Fruit fly (Drosophila melanogaster): ENCODE data around the gene c12.1.

Gene c12.1

DNA sequence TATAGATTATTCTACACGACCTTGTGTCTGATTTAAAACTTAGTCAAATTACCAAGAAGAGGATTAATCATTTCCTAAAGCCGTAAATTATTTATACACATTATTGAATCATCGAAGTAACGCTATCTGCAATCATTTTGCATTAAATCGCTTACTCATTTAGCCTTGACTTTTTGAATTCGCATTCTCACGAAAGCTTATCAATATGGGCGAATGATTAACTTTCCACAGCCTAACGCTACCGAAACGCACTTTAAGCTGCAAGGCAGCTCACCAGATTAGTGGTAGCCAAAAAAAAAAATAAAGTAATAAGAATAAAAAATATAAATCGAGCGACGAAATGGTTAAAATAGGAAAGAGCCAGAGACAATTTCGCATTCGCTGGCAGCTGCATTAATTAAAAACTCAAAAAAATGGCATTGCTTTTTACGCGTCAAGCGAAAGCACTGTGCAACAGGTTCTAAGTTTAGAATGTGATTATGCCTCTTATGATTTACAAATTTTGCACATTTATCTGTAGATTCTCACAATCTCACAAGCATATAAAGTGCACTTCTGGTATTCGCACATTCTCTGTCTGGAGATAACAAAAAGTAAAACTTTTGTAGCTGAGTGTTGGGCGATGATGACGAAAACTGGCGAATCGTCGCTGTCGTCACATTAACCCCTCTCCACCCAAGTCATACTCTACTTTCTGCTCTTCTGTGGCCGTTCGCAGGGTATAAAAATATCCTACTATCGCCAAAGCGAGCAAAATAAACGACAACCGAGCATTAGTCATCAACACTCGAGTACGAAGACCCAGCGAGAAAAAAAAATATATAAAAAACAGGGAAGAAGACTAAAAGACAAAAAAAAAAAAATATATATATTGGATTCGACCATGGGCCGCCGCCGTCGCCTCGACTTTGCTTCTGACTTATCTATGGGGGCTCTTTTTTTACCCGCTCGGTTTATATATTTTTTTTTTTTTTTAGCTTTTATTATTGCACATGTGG, 24.8 kb upstream of the c12.1 start:
- peak; percentile 60 for TF ChIP-seq tj (GFP tag; optimal IDR thresholded peaks at IDR 0.05)
- no peak for TF ChIP-seq CG1620 (GFP tag; optimal IDR thresholded peaks at IDR 0.05)
- TF ChIP-seq CG14711 (tag; optimal IDR thresholded peaks at IDR 0.05): peak; percentile 84
- peak; percentile 43 for TF ChIP-seq Crg-1 (GFP tag; optimal IDR thresholded peaks at IDR 0.05)
- no peak for TF ChIP-seq ovo (GFP tag; optimal IDR thresholded peaks at IDR 0.05)
- peak; percentile 91 for TF ChIP-seq kay (GFP tag; ENCODE audit: borderline replicate concordance)
- peak; percentile 79 for TF ChIP-seq CG33017 (tag; optimal IDR thresholded peaks at IDR 0.05)
- no peak for TF ChIP-seq toe (GFP tag; optimal IDR thresholded peaks at IDR 0.05)
- peak; percentile 62 for TF ChIP-seq CG12768 (GFP tag; optimal IDR thresholded peaks at IDR 0.05)
- peak; percentile 53 for TF ChIP-seq CG11617 (GFP tag; optimal IDR thresholded peaks at IDR 0.05)
- TF ChIP-seq cic (GFP tag; optimal IDR thresholded peaks at IDR 0.05): no peak
- TF ChIP-seq CG7045 (GFP tag; optimal IDR thresholded peaks at IDR 0.05): peak; percentile 76
- TF ChIP-seq CG7101 (tag; optimal IDR thresholded peaks at IDR 0.05): peak; percentile 91
- TF ChIP-seq CG5204 (GFP tag; optimal IDR thresholded peaks at IDR 0.05): peak; percentile 18
- TF ChIP-seq cnc (optimal IDR thresholded peaks at IDR 0.05): no peak
- TF ChIP-seq bab1 (GFP tag; optimal IDR thresholded peaks at IDR 0.05): peak; percentile 86
- peak; percentile 24 for TF ChIP-seq Mnt (GFP tag; optimal IDR thresholded peaks at IDR 0.05)
- TF ChIP-seq Hr96 (GFP tag; optimal IDR thresholded peaks at IDR 0.05): peak; percentile 71
- TF ChIP-seq pad (GFP tag; optimal IDR thresholded peaks at IDR 0.05): peak; percentile 52
- peak; percentile 47 for TF ChIP-seq Clk (GFP tag; optimal IDR thresholded peaks at IDR 0.05)

DNA sequence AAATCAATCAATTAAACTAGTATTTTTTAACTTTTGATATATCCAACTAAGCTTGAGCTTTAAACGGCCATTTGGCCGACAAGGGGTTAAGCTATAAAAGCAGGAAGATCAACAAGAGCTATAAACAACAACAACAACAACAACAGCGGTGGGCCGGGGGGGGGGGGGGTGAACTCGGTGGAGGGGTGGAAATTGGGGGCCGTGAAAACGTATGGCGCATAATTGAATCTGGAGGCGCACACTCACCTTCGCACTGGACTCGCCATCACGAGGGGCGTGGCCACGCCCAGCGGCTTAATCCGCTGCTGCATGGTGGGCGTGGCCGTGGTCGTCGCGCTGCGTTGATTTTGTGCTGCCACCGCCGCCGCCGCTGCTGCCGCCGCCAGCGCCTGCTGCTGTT, 13.2 kb upstream of the c12.1 start:
- TF ChIP-seq ovo (GFP tag; optimal IDR thresholded peaks at IDR 0.05) (no peak), CG11617 (GFP tag; optimal IDR thresholded peaks at IDR 0.05) (no peak), cnc (optimal IDR thresholded peaks at IDR 0.05) (no peak), Hr96 (GFP tag; optimal IDR thresholded peaks at IDR 0.05) (no peak), CG12768 (GFP tag; optimal IDR thresholded peaks at IDR 0.05) (no peak), Clk (GFP tag; optimal IDR thresholded peaks at IDR 0.05) (no peak), kay (GFP tag; ENCODE audit: borderline replicate concordance) (no peak), CG7045 (GFP tag; optimal IDR thresholded peaks at IDR 0.05) (no peak)

- no peak for TF ChIP-seq ovo (GFP tag; optimal IDR thresholded peaks at IDR 0.05)
- no peak for TF ChIP-seq bab1 (GFP tag; optimal IDR thresholded peaks at IDR 0.05)
- TF ChIP-seq cic (GFP tag; optimal IDR thresholded peaks at IDR 0.05): no peak
- TF ChIP-seq Clk (GFP tag; optimal IDR thresholded peaks at IDR 0.05): no peak
- TF ChIP-seq CG1620 (GFP tag; optimal IDR thresholded peaks at IDR 0.05): no peak
- no peak for TF ChIP-seq kay (GFP tag; ENCODE audit: borderline replicate concordance)
- no peak for TF ChIP-seq Mnt (GFP tag; optimal IDR thresholded peaks at IDR 0.05)
- no peak for TF ChIP-seq CG33017 (tag; optimal IDR thresholded peaks at IDR 0.05)
- TF ChIP-seq Hr96 (GFP tag; optimal IDR thresholded peaks at IDR 0.05): no peak
- no peak for TF ChIP-seq CG14711 (tag; optimal IDR thresholded peaks at IDR 0.05)
- no peak for TF ChIP-seq toe (GFP tag; optimal IDR thresholded peaks at IDR 0.05)
- no peak for TF ChIP-seq Crg-1 (GFP tag; optimal IDR thresholded peaks at IDR 0.05)
- TF ChIP-seq pad (GFP tag; optimal IDR thresholded peaks at IDR 0.05): no peak
- TF ChIP-seq cnc (optimal IDR thresholded peaks at IDR 0.05): no peak
- no peak for TF ChIP-seq tj (GFP tag; optimal IDR thresholded peaks at IDR 0.05)
Observed at dm6 chrX:9330387-9330786, 11.4 kb upstream of the c12.1 start, which contains the start of gene CG34450. Gene CG34450, minus strand, starts transcription at chrX:9330487.

dm6 chrX:9317100-9317499, 1.9 kb downstream of the c12.1 start:
- TF ChIP-seq CG1620 (GFP tag; optimal IDR thresholded peaks at IDR 0.05): no peak
- TF ChIP-seq CG7101 (tag; optimal IDR thresholded peaks at IDR 0.05): no peak
- no peak for TF ChIP-seq cnc (optimal IDR thresholded peaks at IDR 0.05)
- TF ChIP-seq CG5204 (GFP tag; optimal IDR thresholded peaks at IDR 0.05): no peak
- TF ChIP-seq toe (GFP tag; optimal IDR thresholded peaks at IDR 0.05): no peak
- TF ChIP-seq Crg-1 (GFP tag; optimal IDR thresholded peaks at IDR 0.05): no peak

- no peak for TF ChIP-seq CG1620 (GFP tag; optimal IDR thresholded peaks at IDR 0.05)
- no peak for TF ChIP-seq cic (GFP tag; optimal IDR thresholded peaks at IDR 0.05)
- no peak for TF ChIP-seq CG33017 (tag; optimal IDR thresholded peaks at IDR 0.05)
- TF ChIP-seq Clk (GFP tag; optimal IDR thresholded peaks at IDR 0.05): no peak
- TF ChIP-seq Hr96 (GFP tag; optimal IDR thresholded peaks at IDR 0.05): no peak
- TF ChIP-seq CG12768 (GFP tag; optimal IDR thresholded peaks at IDR 0.05): no peak
Observed at dm6 chrX:9309959-9310658, 8.9 kb downstream of the c12.1 start.

dm6 chrX:9305735-9306134, 13.3 kb downstream of the c12.1 start:
- TF ChIP-seq CG1620 (GFP tag; optimal IDR thresholded peaks at IDR 0.05) (no peak), toe (GFP tag; optimal IDR thresholded peaks at IDR 0.05) (no peak), ovo (GFP tag; optimal IDR thresholded peaks at IDR 0.05) (no peak), cnc (optimal IDR thresholded peaks at IDR 0.05) (no peak), CG12768 (GFP tag; optimal IDR thresholded peaks at IDR 0.05) (no peak), CG14711 (tag; optimal IDR thresholded peaks at IDR 0.05) (no peak), kay (GFP tag; ENCODE audit: borderline replicate concordance) (no peak), CG5204 (GFP tag; optimal IDR thresholded peaks at IDR 0.05) (no peak), Clk (GFP tag; optimal IDR thresholded peaks at IDR 0.05) (no peak), CG11617 (GFP tag; optimal IDR thresholded peaks at IDR 0.05) (no peak)
